Worm (Caenorhabditis elegans): Measurements from ENCODE around the gene Y110A2AL.3.

ce11 chrII:2878909-2879308, 12.0 kb downstream of the Y110A2AL.3 start:
- TF ChIP-seq ztf-25 (GFP tag; IDR thresholded peaks at IDR 0.05) (no peak), ama-1 (optimal IDR thresholded peaks at IDR 0.05) (no peak), ama-1 (GFP tag; optimal IDR thresholded peaks at IDR 0.05) (no peak), cebp-1 (GFP tag; IDR thresholded peaks at IDR 0.05) (no peak), cebp-1 (tag; optimal IDR thresholded peaks at IDR 0.05) (no peak)
